Worm (Caenorhabditis elegans) whole organism, L4 larva: ENCODE results near the gene inft-2.

Experiments used
- Y75B8A.6 ChIP-seq: fragments of 200-800 bp; sonication (Bioruptor generic); IDR thresholded peaks from 2 replicates; pipeline ENCODE4 v1.3.6; 2022; ENCODE audit warnings: missing genetic modification reagents, missing genetic modification characterization, missing compliant biosample characterization
- ZK337.2 ChIP-seq: fragments of 200-800 bp; sonication (Bioruptor generic); IDR thresholded peaks from 2 replicates; pipeline ENCODE4 v1.3.6; 2022; ENCODE audit warnings: missing genetic modification reagents, missing genetic modification characterization, missing compliant biosample characterization
- aha-1 ChIP-seq: fragments of 150-350 bp; peaks from one replicate; lab custom pipeline; 2014; ENCODE audit warnings: missing biosample characterization, missing genetic modification characterization
- cey-2 ChIP-seq: sonication (generic microtip); optimal IDR thresholded peaks from 3 replicates; lab custom pipeline; 2017; ENCODE audit warnings: missing genetic modification characterization, mild to moderate bottlenecking, missing compliant biosample characterization, antibody characterized with exemption, borderline replicate concordance; ENCODE audit not compliant: insufficient read depth
- daf-16 ChIP-seq, 3 experiments: sonication (generic microtip); optimal IDR thresholded peaks; 2 replicates each; lab custom pipeline; 2016 to 2017; ENCODE audit warnings: missing genetic modification characterization in 3 of 3, missing genetic modification reagents in 3 of 3, mild to moderate bottlenecking in 2 of 3, missing compliant biosample characterization in 2 of 3, missing biosample characterization in 1 of 3, moderate library complexity in 1 of 3
- dmd-6 ChIP-seq: fragments of 200-800 bp; sonication (Bioruptor generic); IDR thresholded peaks from 2 replicates; pipeline ENCODE4 v1.3.6; 2022; ENCODE audit warnings: missing genetic modification reagents, missing genetic modification characterization, missing compliant biosample characterization
- dmd-9 ChIP-seq: fragments of 200-800 bp; sonication (Bioruptor generic); IDR thresholded peaks from 2 replicates; pipeline ENCODE4 v1.3.6; 2022; ENCODE audit warnings: missing genetic modification reagents, missing genetic modification characterization, missing compliant biosample characterization
- dve-1 ChIP-seq: sonication (generic microtip); optimal IDR thresholded peaks from 2 replicates; lab custom pipeline; 2017; ENCODE audit warnings: antibody characterized with exemption, mild to moderate bottlenecking, missing genetic modification characterization, missing compliant biosample characterization; ENCODE audit not compliant: insufficient read depth
- hlh-11 ChIP-seq: fragments of 200-800 bp; sonication (Bioruptor generic); optimal IDR thresholded peaks from 2 replicates; lab custom pipeline; 2018; ENCODE audit warnings: mild to moderate bottlenecking, missing genetic modification characterization, missing compliant biosample characterization
- hlh-30 ChIP-seq: sonication (generic microtip); optimal IDR thresholded peaks from 2 replicates; lab custom pipeline; 2017; ENCODE audit warnings: antibody characterized with exemption, mild to moderate bottlenecking, missing genetic modification characterization, missing compliant biosample characterization; ENCODE audit not compliant: insufficient read depth
- lim-7 ChIP-seq: fragments of 200-800 bp; sonication (Bioruptor generic); IDR thresholded peaks from 2 replicates; pipeline ENCODE4 v1.3.6; 2022; ENCODE audit warnings: missing genetic modification characterization, missing compliant biosample characterization
- lin-1 ChIP-seq: fragments of 200-800 bp; sonication (Bioruptor generic); IDR thresholded peaks from 2 replicates; pipeline ENCODE4 v1.3.6; 2022; ENCODE audit warnings: missing genetic modification reagents, missing genetic modification characterization, missing compliant biosample characterization
- lin-15B ChIP-seq: fragments of 150-350 bp; sonication (generic microtip); optimal IDR thresholded peaks from 3 replicates; lab custom pipeline; 2014; ENCODE audit warnings: missing biosample characterization, missing genetic modification characterization
- lin-39 ChIP-seq: fragments of 150-350 bp; optimal IDR thresholded peaks from 2 replicates; lab custom pipeline; 2014; ENCODE audit warnings: missing biosample characterization, missing genetic modification reagents, missing genetic modification characterization
- lsy-2 ChIP-seq, 2 experiments: fragments of 150-350 bp in 1 of 2; sonication (generic microtip) in 1 of 2; optimal IDR thresholded peaks; 2 replicates each; lab custom pipeline; 2014 to 2017; ENCODE audit warnings: missing biosample characterization in 2 of 2, missing genetic modification characterization in 2 of 2
- mes-2 ChIP-seq: sonication (generic microtip); optimal IDR thresholded peaks from 2 replicates; lab custom pipeline; 2016; ENCODE audit warnings: missing genotype, mild to moderate bottlenecking, missing genetic modification characterization, missing compliant biosample characterization; ENCODE audit not compliant: poor library complexity, severe bottlenecking
- mxl-2 ChIP-seq: fragments of 200-800 bp; sonication (Bioruptor generic); conservative IDR thresholded peaks from 2 replicates; pipeline ENCODE4 v1.3.6; 2022; ENCODE audit warnings: missing genetic modification reagents, missing genetic modification characterization, missing compliant biosample characterization
- nhr-10 ChIP-seq: fragments of 150-350 bp; optimal IDR thresholded peaks from 2 replicates; lab custom pipeline; 2014; ENCODE audit warnings: missing biosample characterization, missing genetic modification characterization
- nhr-28 ChIP-seq: fragments of 150-350 bp; optimal IDR thresholded peaks from 2 replicates; lab custom pipeline; 2014; ENCODE audit warnings: missing biosample characterization, missing genetic modification characterization
- nhr-42 ChIP-seq: fragments of 200-800 bp; sonication (Bioruptor generic); IDR thresholded peaks from 2 replicates; pipeline ENCODE4 v1.3.6; 2022; ENCODE audit warnings: missing genetic modification characterization, missing compliant biosample characterization
- nhr-77 ChIP-seq: fragments of 150-350 bp; optimal IDR thresholded peaks from 2 replicates; lab custom pipeline; 2014; ENCODE audit warnings: missing biosample characterization, missing genetic modification characterization
- pqm-1 ChIP-seq: sonication (generic microtip); optimal IDR thresholded peaks from 2 replicates; lab custom pipeline; 2017; ENCODE audit warnings: missing biosample characterization, missing genetic modification characterization
- saeg-2 ChIP-seq: fragments of 200-800 bp; sonication (Bioruptor generic); IDR thresholded peaks from 2 replicates; pipeline ENCODE4 v1.3.6; 2022; ENCODE audit warnings: missing genetic modification reagents, missing genetic modification characterization, missing compliant biosample characterization
- sdz-12 ChIP-seq: fragments of 200-800 bp; sonication (Bioruptor generic); optimal IDR thresholded peaks from 2 replicates; lab custom pipeline; 2018; ENCODE audit warnings: mild to moderate bottlenecking, missing genetic modification characterization, missing compliant biosample characterization
- unc-62 ChIP-seq, 3 experiments: fragments of 150-350 bp in 1 of 3; sonication (generic microtip); optimal IDR thresholded peaks in 2 of 3; peaks in 1 of 3; 1 replicate in 1 of 3; 2 replicates in 2 of 3; lab custom pipeline; 2014 to 2017; ENCODE audit warnings: missing biosample characterization in 3 of 3, missing genetic modification characterization in 3 of 3, missing genetic modification reagents in 3 of 3, missing genotype in 1 of 3
- zip-2 ChIP-seq: fragments of 150-350 bp; optimal IDR thresholded peaks from 2 replicates; lab custom pipeline; 2014; ENCODE audit warnings: missing biosample characterization, missing genetic modification characterization
- ztf-7 ChIP-seq: fragments of 150-350 bp; optimal IDR thresholded peaks from 2 replicates; lab custom pipeline; 2014; ENCODE audit warnings: missing biosample characterization, missing genetic modification characterization

Gene inft-2

ce11 chrV:13002070-13002469 is at the start of gene inft-2:
Gene inft-2, plus strand, starts transcription at chrV:13002317.
- TF ChIP-seq pqm-1 (tag; lab: Kevin White, UChicago) = peak; percentile 19
- peak; percentile 33 for TF ChIP-seq hlh-11 (tag; lab: Kevin White, UChicago)
- TF ChIP-seq nhr-42 (GFP tag; lab: Robert Waterston, UW) = no peak
- peak; percentile 21 for TF ChIP-seq nhr-77
- TF ChIP-seq saeg-2 (GFP tag; lab: Robert Waterston, UW) = 0 out of 2 replicates have a peak, but pooled peaks have one; percentile 30
- TF ChIP-seq dve-1 (tag; lab: Kevin White, UChicago) = peak; percentile 60
- TF ChIP-seq Y75B8A.6 (GFP tag; lab: Robert Waterston, UW) = no peak
- no peak for TF ChIP-seq ZK337.2 (GFP tag; lab: Robert Waterston, UW)
- peak; percentile 35 for TF ChIP-seq nhr-28 (tag; lab: Kevin White, UChicago)
- no peak for TF ChIP-seq mes-2
- TF ChIP-seq cey-2 (tag; lab: Kevin White, UChicago) = no peak
- TF ChIP-seq mxl-2 (GFP tag; lab: Robert Waterston, UW) = no peak
- no peak for TF ChIP-seq daf-16 (GFP tag; optimal IDR thresholded peaks at IDR 0.05; lab: Kevin White, UChicago)
- TF ChIP-seq daf-16 (tag; optimal IDR thresholded peaks at IDR 0.05; lab: Kevin White, UChicago) = peak; percentile 69
- 0 out of 2 replicates have a peak, but pooled peaks have one; percentile 10 for TF ChIP-seq lin-1 (GFP tag; lab: Robert Waterston, UW)
- TF ChIP-seq dmd-6 = peak; percentile 46

- TF ChIP-seq zip-2 (tag; lab: Kevin White, UChicago) = no peak
- no peak for TF ChIP-seq lin-15B (tag; lab: Kevin White, UChicago)
- no peak for TF ChIP-seq lim-7 (GFP tag; lab: Robert Waterston, UW)
- TF ChIP-seq nhr-10 = no peak
- peak in 1 of 2 experiments; percentile 24 for TF ChIP-seq unc-62 (GFP tag; optimal IDR thresholded peaks at IDR 0.05 in 1 of 2; lab: Kevin White, UChicago)
- no peak for TF ChIP-seq unc-62 (tag; optimal IDR thresholded peaks at IDR 0.05; lab: Kevin White, UChicago)
Observed at ce11 chrV:12953702-12954101, 48.4 kb upstream of the inft-2 start, which contains the start of gene eif-3.K. Gene eif-3.K, plus strand, starts transcription at chrV:12954002.

DNA sequence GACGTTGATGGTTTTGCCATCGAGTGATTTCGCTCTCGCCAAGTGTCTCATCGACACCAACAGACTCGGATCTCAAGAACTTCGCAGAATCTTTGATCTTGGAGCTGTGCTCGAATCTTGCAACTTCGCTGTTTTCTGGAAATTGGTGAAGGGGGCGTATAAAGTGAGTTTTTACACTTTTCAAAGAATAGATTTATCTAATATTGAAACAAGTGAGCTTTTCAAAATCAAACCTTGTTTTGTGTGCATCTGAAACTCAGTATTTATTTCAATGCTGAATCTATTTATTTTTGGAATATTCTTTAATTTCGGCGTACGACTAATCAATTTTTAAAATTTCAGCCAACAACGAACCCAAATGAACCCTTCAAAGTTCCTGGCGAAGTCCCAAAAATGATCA is 47.9 kb upstream of the inft-2 start:
- TF ChIP-seq lin-39 (no peak), aha-1 (tag; lab: Kevin White, UChicago) (peak; percentile 76), unc-62 (GFP tag; optimal IDR thresholded peaks at IDR 0.05 in 1 of 2; lab: Kevin White, UChicago) (peak in 1 of 2 experiments; percentile 77), unc-62 (tag; optimal IDR thresholded peaks at IDR 0.05; lab: Kevin White, UChicago) (no peak)

ce11 chrV:12961085-12961560 is 41.0 kb upstream of the inft-2 start, which contains the start of gene mpst-7:
Gene mpst-7, minus strand, starts transcription at chrV:12961135.
- TF ChIP-seq nhr-28 (tag; lab: Kevin White, UChicago) (peak; percentile 12), unc-62 (GFP tag; optimal IDR thresholded peaks at IDR 0.05 in 1 of 2; lab: Kevin White, UChicago) (peak in 1 of 2 experiments; percentile 25), unc-62 (tag; optimal IDR thresholded peaks at IDR 0.05; lab: Kevin White, UChicago) (no peak), sdz-12 (GFP tag; lab: Kevin White, UChicago) (no peak)

DNA sequence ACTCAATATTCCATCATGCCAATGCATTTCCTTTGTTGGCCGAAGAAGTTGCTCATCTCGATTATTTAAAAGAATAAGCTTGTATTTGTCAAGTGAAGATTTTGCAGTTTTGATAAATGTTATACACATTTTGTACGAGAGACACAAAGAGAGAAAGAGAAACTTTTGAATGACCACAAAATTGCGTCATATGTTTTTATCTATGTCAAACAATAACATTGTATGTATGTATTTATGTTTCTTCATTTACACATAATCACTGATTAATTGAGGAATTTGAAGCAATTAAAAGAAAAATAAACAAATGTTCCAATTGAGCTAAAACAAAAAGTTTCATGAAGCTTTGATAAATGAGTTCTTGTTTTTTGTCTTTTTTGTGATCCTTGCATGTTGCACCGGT is 38.9 kb upstream of the inft-2 start, which contains the start of gene hrg-9:
hrg-9 (minus strand) TSS at position 152 of the 400 bp plus-strand sequence.
- TF ChIP-seq nhr-28 (tag; lab: Kevin White, UChicago) (peak; percentile 37), lsy-2 (tag; optimal IDR thresholded peaks at IDR 0.05; lab: Kevin White, UChicago) (peak in 1 of 2 experiments; percentile 28), lin-1 (GFP tag; lab: Robert Waterston, UW) (no peak), ztf-7 (tag; lab: Kevin White, UChicago) (peak; percentile 95), daf-16 (GFP tag; optimal IDR thresholded peaks at IDR 0.05; lab: Kevin White, UChicago) (peak in 1 of 2 experiments; percentile 47), daf-16 (tag; optimal IDR thresholded peaks at IDR 0.05; lab: Kevin White, UChicago) (peak; percentile 23), dmd-9 (GFP tag; lab: Robert Waterston, UW) (no peak), hlh-30 (tag; lab: Kevin White, UChicago) (peak; percentile 38), dve-1 (tag; lab: Kevin White, UChicago) (peak; percentile 52)
